Fruit fly (Drosophila melanogaster) whole organism, embryonic: ENCODE results near the gene RluA-1.
A peak's percentile ranks its signal among the peaks of the same experiment; 100 is the strongest.

Experiments used
- Bdp1 ChIP-seq: fragments of 200-800 bp; sonication (Bioruptor generic); optimal IDR thresholded peaks from 3 replicates; lab custom pipeline; 2016; ENCODE audit warnings: missing biosample characterization, missing genetic modification characterization
- CG10462 ChIP-seq: fragments of 200-800 bp; sonication (Bioruptor generic); optimal IDR thresholded peaks from 2 replicates; lab custom pipeline; 2016; ENCODE audit warnings: missing biosample characterization, missing genetic modification characterization
- CG13424 ChIP-seq: fragments of 200-800 bp; sonication (Bioruptor generic); optimal IDR thresholded peaks from 2 replicates; lab custom pipeline; 2019; ENCODE audit warnings: missing biosample characterization, mild to moderate bottlenecking, missing genetic modification characterization, moderate library complexity
- CG15514 ChIP-seq: fragments of 200-800 bp; sonication (Bioruptor generic); optimal IDR thresholded peaks from 3 replicates; lab custom pipeline; 2017; ENCODE audit warnings: missing biosample characterization, missing genetic modification characterization, mild to moderate bottlenecking, moderate library complexity, missing genetic modification reagents
- CG17385 ChIP-seq: fragments of 200-800 bp; sonication (Bioruptor generic); optimal IDR thresholded peaks from 3 replicates; lab custom pipeline; 2018; ENCODE audit warnings: missing biosample characterization, mild to moderate bottlenecking, missing genetic modification characterization
- CG17802 ChIP-seq: fragments of 200-800 bp; sonication (Bioruptor generic); optimal IDR thresholded peaks from 2 replicates; lab custom pipeline; 2018; ENCODE audit warnings: missing biosample characterization, mild to moderate bottlenecking, missing genetic modification characterization, moderate library complexity
- CG17912 ChIP-seq: fragments of 200-800 bp; sonication (Bioruptor generic); optimal IDR thresholded peaks from 2 replicates; lab custom pipeline; 2018; ENCODE audit warnings: missing biosample characterization, mild to moderate bottlenecking, missing genetic modification characterization
- CG2116 ChIP-seq: fragments of 200-800 bp; sonication (Bioruptor generic); optimal IDR thresholded peaks from 3 replicates; lab custom pipeline; 2018; ENCODE audit warnings: missing biosample characterization, mild to moderate bottlenecking, missing genetic modification characterization
- CG2199 ChIP-seq: fragments of 200-800 bp; sonication (Bioruptor generic); IDR thresholded peaks from 3 replicates; pipeline ENCODE4 v1.3.6; 2022; ENCODE audit warnings: missing biosample characterization, missing genetic modification characterization
- CG3838 ChIP-seq: fragments of 200-800 bp; sonication (Bioruptor generic); optimal IDR thresholded peaks from 3 replicates; lab custom pipeline; 2016; ENCODE audit warnings: missing biosample characterization, missing genetic modification characterization
- CG4617 ChIP-seq: fragments of 200-800 bp; sonication (Bioruptor generic); optimal IDR thresholded peaks from 3 replicates; lab custom pipeline; 2016; ENCODE audit warnings: missing biosample characterization, missing genetic modification characterization, borderline replicate concordance
- CG6254 ChIP-seq: fragments of 200-800 bp; sonication (Bioruptor generic); optimal IDR thresholded peaks from 3 replicates; lab custom pipeline; 2017; ENCODE audit warnings: mild to moderate bottlenecking, missing biosample characterization, missing genetic modification reagents, missing genetic modification characterization
- CG9609 ChIP-seq: fragments of 200-800 bp; sonication (Bioruptor generic); optimal IDR thresholded peaks from 3 replicates; lab custom pipeline; 2016; ENCODE audit warnings: missing biosample characterization, missing genetic modification characterization
- CG9817 ChIP-seq: fragments of 200-800 bp; sonication (Bioruptor generic); optimal IDR thresholded peaks from 2 replicates; lab custom pipeline; 2018; ENCODE audit warnings: missing biosample characterization, mild to moderate bottlenecking, missing genetic modification characterization, moderate library complexity
- CG9932 ChIP-seq: fragments of 200-800 bp; sonication (Bioruptor generic); IDR thresholded peaks from 2 replicates; pipeline ENCODE4 v1.3.6; 2022; ENCODE audit warnings: missing biosample characterization, missing genetic modification characterization
- CkIIα-i1 ChIP-seq: fragments of 200-800 bp; sonication (Bioruptor generic); IDR thresholded peaks from 2 replicates; pipeline ENCODE4 v1.3.6; 2022; ENCODE audit warnings: missing biosample characterization, missing genetic modification characterization
- D ChIP-seq, 2 experiments: fragments of 200-800 bp in 1 of 2; fragments of >200 bp in 1 of 2; sonication (Bioruptor generic) in 1 of 2; optimal IDR thresholded peaks; 2 replicates in 1 of 2; 3 replicates in 1 of 2; lab custom pipeline; 2017; ENCODE audit warnings: mild to moderate bottlenecking in 1 of 2, missing biosample characterization in 1 of 2, missing genetic modification characterization in 1 of 2, missing genetic modification reagents in 1 of 2
- Dbx ChIP-seq: fragments of 200-800 bp; sonication (Bioruptor generic); IDR thresholded peaks from 3 replicates; pipeline ENCODE4 v1.3.6; 2022; ENCODE audit warnings: missing biosample characterization, missing genetic modification characterization
- Drgx ChIP-seq: fragments of 200-800 bp; sonication (Bioruptor generic); IDR thresholded peaks from 2 replicates; pipeline ENCODE4 v1.3.6; 2022; ENCODE audit warnings: missing biosample characterization, missing genetic modification characterization
- HHEX ChIP-seq: fragments of 200-800 bp; sonication (Bioruptor generic); optimal IDR thresholded peaks from 3 replicates; lab custom pipeline; 2017; ENCODE audit warnings: missing biosample characterization, mild to moderate bottlenecking, missing genetic modification characterization, missing genetic modification reagents
- HLH4C ChIP-seq: fragments of 200-800 bp; sonication (Bioruptor generic); IDR thresholded peaks from 3 replicates; pipeline ENCODE4 v1.3.6; 2022; ENCODE audit warnings: missing biosample characterization, missing genetic modification characterization; ENCODE audit not compliant: partially characterized antibody
- HLHmδ ChIP-seq: fragments of 200-800 bp; sonication (Bioruptor generic); optimal IDR thresholded peaks from 2 replicates; lab custom pipeline; 2018; ENCODE audit warnings: missing biosample characterization, mild to moderate bottlenecking, missing genetic modification characterization, moderate library complexity
- Hr78 ChIP-seq, 2 experiments: fragments of 200-800 bp in 1 of 2; fragments of >200 bp in 1 of 2; sonication (Bioruptor generic) in 1 of 2; optimal IDR thresholded peaks; 2 replicates each; lab custom pipeline; 2017 to 2019; ENCODE audit warnings: missing biosample characterization in 2 of 2, missing genetic modification characterization in 2 of 2, mild to moderate bottlenecking in 1 of 2, moderate library complexity in 1 of 2
- Max ChIP-seq: fragments of 200-800 bp; sonication (Bioruptor generic); optimal IDR thresholded peaks from 2 replicates; lab custom pipeline; 2016; ENCODE audit warnings: missing biosample characterization, mild to moderate bottlenecking, missing genetic modification characterization
- Ptx1 ChIP-seq: fragments of 200-800 bp; sonication (Bioruptor generic); IDR thresholded peaks from 2 replicates; pipeline ENCODE4 v1.3.6; 2022; ENCODE audit warnings: missing biosample characterization, missing genetic modification characterization
- Sox100B ChIP-seq: fragments of 200-800 bp; sonication (Bioruptor generic); optimal IDR thresholded peaks from 3 replicates; lab custom pipeline; 2018; ENCODE audit warnings: missing biosample characterization, mild to moderate bottlenecking, missing genetic modification characterization
- Stat92E ChIP-seq, 3 experiments: fragments of >200 bp in 2 of 3; fragments of 200-800 bp in 1 of 3; sonication (Bioruptor generic) in 1 of 3; optimal IDR thresholded peaks; 2 replicates each; lab custom pipeline; 2017 to 2019; ENCODE audit warnings: missing biosample characterization in 3 of 3, missing genetic modification characterization in 3 of 3, mild to moderate bottlenecking in 1 of 3, moderate library complexity in 1 of 3
- TFAM ChIP-seq: fragments of 200-800 bp; sonication (Bioruptor generic); optimal IDR thresholded peaks from 2 replicates; lab custom pipeline; 2017; ENCODE audit warnings: missing biosample characterization, missing genetic modification characterization, inconsistent platforms
- Tbp ChIP-seq: fragments of >200 bp; optimal IDR thresholded peaks from 2 replicates; lab custom pipeline; 2018; ENCODE audit warnings: missing biosample characterization, missing genetic modification characterization
- ac ChIP-seq: fragments of 200-800 bp; sonication (Bioruptor generic); optimal IDR thresholded peaks from 3 replicates; lab custom pipeline; 2017; ENCODE audit warnings: missing biosample characterization, mild to moderate bottlenecking, missing genetic modification characterization
- bcd ChIP-seq: fragments of 200-800 bp; sonication (Bioruptor generic); optimal IDR thresholded peaks from 2 replicates; lab custom pipeline; 2017; ENCODE audit warnings: missing biosample characterization, mild to moderate bottlenecking, missing genetic modification characterization
- bsh ChIP-seq, 2 experiments: fragments of 200-800 bp; sonication (Bioruptor generic); optimal IDR thresholded peaks; 2 replicates each; lab custom pipeline; 2017 to 2018; ENCODE audit warnings: mild to moderate bottlenecking in 2 of 2, missing biosample characterization in 2 of 2, missing genetic modification characterization in 2 of 2, moderate library complexity in 1 of 2
- chif ChIP-seq, 2 experiments: fragments of 200-800 bp; sonication (Bioruptor generic); optimal IDR thresholded peaks; 3 replicates each; lab custom pipeline; 2016; ENCODE audit warnings: missing biosample characterization in 2 of 2, missing genetic modification characterization in 2 of 2
- chinmo ChIP-seq: fragments of 200-800 bp; sonication (Bioruptor generic); IDR thresholded peaks from 4 replicates; pipeline ENCODE4 v1.3.6; 2022; ENCODE audit warnings: missing biosample characterization, missing genetic modification characterization; ENCODE audit not compliant: partially characterized antibody
- dm ChIP-seq: fragments of 200-800 bp; sonication (Bioruptor generic); optimal IDR thresholded peaks from 3 replicates; lab custom pipeline; 2016; ENCODE audit warnings: missing biosample characterization, missing genetic modification characterization
- ems ChIP-seq: fragments of 200-800 bp; sonication (Bioruptor generic); optimal IDR thresholded peaks from 3 replicates; lab custom pipeline; 2016; ENCODE audit warnings: missing biosample characterization, missing genetic modification characterization
- fu2 ChIP-seq: fragments of 200-800 bp; sonication (Bioruptor generic); optimal IDR thresholded peaks from 2 replicates; lab custom pipeline; 2016; ENCODE audit warnings: missing biosample characterization, missing genetic modification characterization
- grau ChIP-seq: fragments of 200-800 bp; optimal IDR thresholded peaks from 3 replicates; lab custom pipeline; 2019; ENCODE audit warnings: missing biosample characterization, mild to moderate bottlenecking, missing genetic modification characterization, moderate library complexity
- grn ChIP-seq: fragments of 200-800 bp; sonication (Bioruptor generic); optimal IDR thresholded peaks from 3 replicates; lab custom pipeline; 2017; ENCODE audit warnings: missing biosample characterization, missing genetic modification characterization
- jumu ChIP-seq: fragments of 200-800 bp; sonication (Bioruptor generic); optimal IDR thresholded peaks from 3 replicates; lab custom pipeline; 2016; ENCODE audit warnings: missing biosample characterization, missing genetic modification characterization
- lov ChIP-seq, 2 experiments: fragments of 200-800 bp in 1 of 2; fragments of >200 bp in 1 of 2; sonication (Bioruptor generic) in 1 of 2; IDR thresholded peaks in 1 of 2; optimal IDR thresholded peaks in 1 of 2; 2 replicates in 1 of 2; 3 replicates in 1 of 2; pipeline versions ENCODE4 v1.3.6 to Lab custom; 2017 to 2022; ENCODE audit warnings: missing biosample characterization in 1 of 2, missing genetic modification characterization in 1 of 2
- mirr ChIP-seq: fragments of 200-800 bp; sonication (Bioruptor generic); optimal IDR thresholded peaks from 3 replicates; lab custom pipeline; 2018; ENCODE audit warnings: missing biosample characterization, mild to moderate bottlenecking, missing genetic modification characterization
- pum ChIP-seq: fragments of 200-800 bp; sonication (Bioruptor generic); optimal IDR thresholded peaks from 2 replicates; lab custom pipeline; 2016; ENCODE audit warnings: missing biosample characterization, missing genetic modification characterization
- repo ChIP-seq: fragments of 200-800 bp; sonication (Bioruptor generic); optimal IDR thresholded peaks from 2 replicates; lab custom pipeline; 2016; ENCODE audit warnings: missing biosample characterization, missing genetic modification characterization
- sug ChIP-seq: fragments of 200-800 bp; optimal IDR thresholded peaks from 2 replicates; lab custom pipeline; 2019; ENCODE audit warnings: missing biosample characterization, mild to moderate bottlenecking, missing genetic modification characterization, moderate library complexity
- tin ChIP-seq: fragments of 200-800 bp; sonication (Bioruptor generic); optimal IDR thresholded peaks from 3 replicates; lab custom pipeline; 2016; ENCODE audit warnings: missing biosample characterization, missing genetic modification characterization
- vnd ChIP-seq: fragments of 200-800 bp; sonication (Bioruptor generic); IDR thresholded peaks from 3 replicates; pipeline ENCODE4 v1.3.6; 2022; ENCODE audit warnings: missing biosample characterization, missing genetic modification characterization; ENCODE audit not compliant: partially characterized antibody
- vvl ChIP-seq: fragments of 200-800 bp; sonication (Bioruptor generic); IDR thresholded peaks from 2 replicates; pipeline ENCODE4 v1.3.6; 2022; ENCODE audit warnings: missing biosample characterization, missing genetic modification characterization

Gene RluA-1

dm6 chr2L:10514586-10515137 is 40.5 kb upstream of the RluA-1 start:
- no peak for TF ChIP-seq CG13424 (tag; lab: Kevin White, UChicago)
- no peak for TF ChIP-seq grn
- no peak for TF ChIP-seq D (optimal IDR thresholded peaks at IDR 0.05; lab: Kevin White, UChicago)
- no peak for TF ChIP-seq D (GFP tag; optimal IDR thresholded peaks at IDR 0.05; lab: Kevin White, UChicago)
- TF ChIP-seq CkIIα-i1 (GFP tag; lab: Robert Waterston, UW), result no peak
- no peak for TF ChIP-seq HHEX (GFP tag; lab: Kevin White, UChicago)
- TF ChIP-seq CG17912 (GFP tag; lab: Kevin White, UChicago), result no peak
- TF ChIP-seq Dbx (GFP tag; lab: Robert Waterston, UW), result no peak
- no peak for TF ChIP-seq CG15514 (GFP tag; lab: Kevin White, UChicago)
- TF ChIP-seq CG3838 (GFP tag; lab: Kevin White, UChicago), result no peak
- peak; percentile 75 for TF ChIP-seq sug
- TF ChIP-seq CG17802 (tag; lab: Kevin White, UChicago), result no peak
- TF ChIP-seq CG2199 (GFP tag; lab: Robert Waterston, UW), result 0 out of 3 replicates have a peak, but pooled peaks have one; percentile 8
- no peak for TF ChIP-seq CG9817
- TF ChIP-seq Ptx1 (GFP tag; lab: Robert Waterston, UW), result 0 out of 2 replicates have a peak, but pooled peaks have one; percentile 8
- no peak for TF ChIP-seq tin (GFP tag; lab: Kevin White, UChicago)
- TF ChIP-seq lov (optimal IDR thresholded peaks at IDR 0.05; lab: Kevin White, UChicago), result no peak
- TF ChIP-seq lov (GFP tag; IDR thresholded peaks at IDR 0.05; lab: Robert Waterston, UW), result no peak
- 0 out of 3 replicates have a peak, but pooled peaks have one; percentile 14 for TF ChIP-seq HLH4C (GFP tag; lab: Robert Waterston, UW)
- TF ChIP-seq Stat92E (GFP tag; optimal IDR thresholded peaks at IDR 0.05; lab: Kevin White, UChicago), result no peak
- TF ChIP-seq mirr (GFP tag; lab: Kevin White, UChicago), result peak; percentile 32
- TF ChIP-seq vnd (GFP tag; lab: Robert Waterston, UW), result no peak
- no peak for TF ChIP-seq Bdp1
- TF ChIP-seq bsh (GFP tag; optimal IDR thresholded peaks at IDR 0.05; lab: Kevin White, UChicago), result no peak
- no peak for TF ChIP-seq Sox100B (GFP tag; lab: Kevin White, UChicago)
- no peak for TF ChIP-seq chif (GFP tag; optimal IDR thresholded peaks at IDR 0.05; lab: Kevin White, UChicago)
- TF ChIP-seq repo (GFP tag; lab: Kevin White, UChicago), result no peak
- peak; percentile 27 for TF ChIP-seq grau (tag; lab: Kevin White, UChicago)
- TF ChIP-seq TFAM (GFP tag; lab: Kevin White, UChicago), result no peak
- no peak for TF ChIP-seq pum
- no peak for TF ChIP-seq dm (GFP tag; lab: Kevin White, UChicago)
- no peak for TF ChIP-seq CG6254
- no peak for TF ChIP-seq CG17385 (GFP tag; lab: Kevin White, UChicago)
- TF ChIP-seq CG9932, result peak; percentile 33; the same call in 1 of the 2 replicates
- TF ChIP-seq Hr78 (GFP tag; optimal IDR thresholded peaks at IDR 0.05; lab: Kevin White, UChicago), result peak in 1 of 2 experiments; percentile 2
- no peak for TF ChIP-seq bcd (GFP tag; lab: Kevin White, UChicago)
- peak; percentile 21; the same call in 1 of the 2 replicates for TF ChIP-seq Drgx
- no peak for TF ChIP-seq CG10462 (GFP tag; lab: Kevin White, UChicago)
- no peak for TF ChIP-seq Max (GFP tag; lab: Kevin White, UChicago)
- no peak for TF ChIP-seq ems (GFP tag; lab: Kevin White, UChicago)
- TF ChIP-seq CG2116, result no peak
- no peak for TF ChIP-seq HLHmδ (GFP tag; lab: Kevin White, UChicago)
- no peak for TF ChIP-seq fu2 (GFP tag; lab: Kevin White, UChicago)
- TF ChIP-seq vvl (GFP tag; lab: Robert Waterston, UW), result no peak
- no peak for TF ChIP-seq CG9609 (GFP tag; lab: Kevin White, UChicago)
- TF ChIP-seq chinmo (GFP tag; lab: Robert Waterston, UW), result peak; percentile 65; the same call in 1 of the 4 replicates
- no peak for TF ChIP-seq ac (GFP tag; lab: Kevin White, UChicago)
- no peak for TF ChIP-seq CG4617 (GFP tag; lab: Kevin White, UChicago)
- no peak for TF ChIP-seq Tbp
- TF ChIP-seq jumu (GFP tag; lab: Kevin White, UChicago), result no peak
